Worm (Caenorhabditis elegans) whole organism, L2 larva: ENCODE data around the gene marb-1.

ENCODE experiments used
- elt-3 ChIP-seq: sonication (generic microtip); optimal IDR thresholded peaks from 2 replicates; lab custom pipeline; 2017; ENCODE audit warnings: missing biosample characterization, missing genetic modification characterization
- lin-13 ChIP-seq: fragments of 150-350 bp; optimal IDR thresholded peaks from 2 replicates; lab custom pipeline; 2014; ENCODE audit warnings: missing biosample characterization, missing genetic modification reagents, missing genetic modification characterization
- lin-39 ChIP-seq: fragments of 150-350 bp; optimal IDR thresholded peaks from 2 replicates; lab custom pipeline; 2014; ENCODE audit warnings: missing biosample characterization, missing genetic modification reagents, missing genetic modification characterization
- nhr-11 ChIP-seq: fragments of 150-350 bp; optimal IDR thresholded peaks from 2 replicates; lab custom pipeline; 2014; ENCODE audit warnings: missing biosample characterization, missing genetic modification characterization
- nhr-77 ChIP-seq: fragments of 150-350 bp; optimal IDR thresholded peaks from 2 replicates; lab custom pipeline; 2014; ENCODE audit warnings: missing biosample characterization, missing genetic modification characterization
- sma-9 ChIP-seq, 2 experiments: fragments of 150-350 bp in 1 of 2; sonication (generic microtip) in 1 of 2; optimal IDR thresholded peaks; 2 replicates each; lab custom pipeline; 2014 to 2016; ENCODE audit warnings: missing genetic modification characterization in 2 of 2, mild to moderate bottlenecking in 1 of 2, missing biosample characterization in 1 of 2, missing compliant biosample characterization in 1 of 2, missing genetic modification reagents in 1 of 2, moderate library complexity in 1 of 2
- ztf-1 ChIP-seq: fragments of 200-800 bp; sonication (Bioruptor generic); conservative IDR thresholded peaks from 2 replicates; pipeline ENCODE4 v1.3.6; 2022; ENCODE audit warnings: missing genetic modification characterization, missing compliant biosample characterization
- ztf-11 ChIP-seq: sonication (generic microtip); optimal IDR thresholded peaks from 2 replicates; lab custom pipeline; 2017; ENCODE audit warnings: missing biosample characterization, missing genetic modification characterization
- ztf-4 ChIP-seq: fragments of 150-350 bp; optimal IDR thresholded peaks from 2 replicates; lab custom pipeline; 2014; ENCODE audit warnings: missing biosample characterization, missing genetic modification characterization

DNA sequence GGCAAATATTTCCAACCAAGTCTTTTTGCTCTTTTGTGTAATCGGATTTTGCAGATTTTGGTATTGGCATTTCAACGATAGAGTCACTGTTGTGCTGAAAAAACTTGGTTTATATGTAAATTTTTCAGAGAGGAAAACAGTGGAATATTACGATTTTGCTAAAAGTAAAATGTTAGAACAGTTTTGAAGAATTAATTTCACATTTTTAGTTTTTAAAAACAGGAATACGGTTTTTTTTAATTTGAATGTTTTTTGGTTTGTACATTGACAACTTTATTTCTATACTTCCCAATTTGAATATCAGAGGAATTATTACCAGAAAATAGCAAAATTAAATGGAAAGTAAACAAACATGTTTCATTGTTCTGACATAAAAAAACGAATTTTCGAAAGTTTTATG is 43.8 kb upstream of the marb-1 start, which contains the start of gene dnj-26:
- TF ChIP-seq elt-3 (tag; lab: Kevin White, UChicago) (no peak), ztf-11 (tag; lab: Kevin White, UChicago) (no peak), nhr-77 (tag; lab: Kevin White, UChicago) (no peak), ztf-1 (GFP tag; lab: Robert Waterston, UW) (no peak), lin-39 (tag; lab: Kevin White, UChicago) (no peak), sma-9 (GFP tag; optimal IDR thresholded peaks at IDR 0.05; lab: Kevin White, UChicago) (no peak), sma-9 (tag; optimal IDR thresholded peaks at IDR 0.05; lab: Kevin White, UChicago) (no peak), ztf-4 (tag; lab: Kevin White, UChicago) (no peak), nhr-11 (no peak), lin-13 (GFP tag; lab: Kevin White, UChicago) (no peak)
